Worm (Caenorhabditis elegans) whole organism, late embryonic: Measurements from ENCODE around the gene nspg-14.

Experiments
- elt-2 ChIP-seq: sonication (generic microtip); optimal IDR thresholded peaks from 2 replicates; lab custom pipeline; 2016; ENCODE audit warnings: missing genetic modification reagents, missing genetic modification characterization, missing compliant biosample characterization
- hlh-8 ChIP-seq: sonication (generic microtip); optimal IDR thresholded peaks from 2 replicates; lab custom pipeline; 2016; ENCODE audit warnings: missing genotype, missing genetic modification characterization, missing compliant biosample characterization

ce11 chrX:5256999-5257398 is 4.2 kb downstream of the nspg-14 start, which contains the start of gene nspg-12:
- TF ChIP-seq hlh-8 (tag; lab: Kevin White, UChicago), result no peak
- no peak for TF ChIP-seq elt-2 (tag; lab: Kevin White, UChicago)
